Fruit fly (Drosophila melanogaster) S2 (cell line): ENCODE results near the gene Nct.
A peak's percentile ranks its signal among the peaks of the same experiment; 100 is the strongest.

Experiments used
- CG8478 ChIP-seq: fragments of >200 bp; optimal IDR thresholded peaks from 2 replicates; lab custom pipeline; 2018
- CTCF ChIP-seq, 2 experiments: fragments of >200 bp; optimal IDR thresholded peaks; 2 replicates each; lab custom pipeline; 2018

The Nct gene

DNA sequence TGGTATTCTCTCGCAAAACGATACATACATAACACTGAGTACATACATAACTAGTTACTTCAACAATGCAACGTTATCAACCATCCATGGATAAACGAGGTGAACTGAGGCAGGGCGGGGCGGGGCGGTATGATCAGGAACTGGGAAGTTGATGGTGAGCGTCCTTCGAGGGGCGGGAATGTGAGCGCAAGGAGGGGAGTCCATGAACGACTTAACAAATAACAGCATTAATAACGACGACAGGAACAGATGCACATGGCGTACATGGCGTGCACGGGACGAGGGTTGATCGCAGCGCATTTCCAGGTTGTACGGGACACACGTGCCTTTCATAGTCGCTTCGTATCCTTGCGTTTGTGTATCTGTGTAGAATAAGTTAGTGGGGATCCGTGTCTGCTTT lies 16.6 kb downstream of the Nct start:
- no peak for TF ChIP-seq CG8478
- TF ChIP-seq CTCF (optimal IDR thresholded peaks at IDR 0.05; lab: Kevin White, UChicago): no peak

- no peak for TF ChIP-seq CG8478
- TF ChIP-seq CTCF (optimal IDR thresholded peaks at IDR 0.05; lab: Kevin White, UChicago): peak in 1 of 2 experiments; percentile 24
Observed at dm6 chr3R:24870389-24871048, 19.1 kb downstream of the Nct start, which contains the start of gene CycB3. TSS of gene CycB3 (minus strand) at chr3R:24870816.

dm6 chr3R:24875939-24876842 lies 24.8 kb downstream of the Nct start, which contains the start of gene CG3744:
TSS of gene CG3744 (minus strand) at chr3R:24876654.
- TF ChIP-seq CTCF (optimal IDR thresholded peaks at IDR 0.05; lab: Kevin White, UChicago): no peak
- no peak for TF ChIP-seq CG8478

DNA sequence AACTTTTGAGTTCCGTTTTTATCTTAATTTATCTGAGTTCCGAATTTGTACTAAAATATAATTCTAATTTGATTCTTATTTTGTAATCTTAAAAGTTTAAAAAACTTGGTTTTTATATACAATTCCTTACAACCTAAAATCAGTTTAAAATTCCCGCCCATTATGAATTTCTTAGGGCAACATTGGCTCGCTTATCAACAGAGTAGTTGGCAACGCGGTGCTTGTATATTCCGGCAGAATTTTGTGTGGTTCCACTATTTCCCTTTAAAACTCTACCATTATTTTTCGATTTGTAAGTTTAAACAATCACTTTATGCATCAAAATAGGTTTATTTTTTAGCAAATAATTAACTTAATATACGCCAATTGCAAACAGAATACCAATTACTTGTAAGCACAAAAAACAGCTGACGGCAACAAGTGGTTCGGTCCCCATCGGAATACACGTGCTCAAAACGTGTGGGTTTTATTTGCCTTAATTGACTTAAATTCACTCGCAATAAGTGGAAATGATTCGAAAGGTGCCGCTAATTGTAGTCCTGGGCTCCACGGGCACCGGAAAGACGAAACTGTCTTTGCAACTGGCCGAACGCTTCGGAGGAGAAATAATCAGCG lies 25.5 kb downstream of the Nct start, which contains the start of the genes CG11089 and CG31381:
Gene CG11089 (plus strand): TSS at position 203 of the 615 bp plus-strand sequence.
Gene CG31381 (plus strand): TSS at position 203 of the 615 bp plus-strand sequence.
- TF ChIP-seq CTCF (optimal IDR thresholded peaks at IDR 0.05; lab: Kevin White, UChicago) (no peak), CG8478 (no peak)

DNA sequence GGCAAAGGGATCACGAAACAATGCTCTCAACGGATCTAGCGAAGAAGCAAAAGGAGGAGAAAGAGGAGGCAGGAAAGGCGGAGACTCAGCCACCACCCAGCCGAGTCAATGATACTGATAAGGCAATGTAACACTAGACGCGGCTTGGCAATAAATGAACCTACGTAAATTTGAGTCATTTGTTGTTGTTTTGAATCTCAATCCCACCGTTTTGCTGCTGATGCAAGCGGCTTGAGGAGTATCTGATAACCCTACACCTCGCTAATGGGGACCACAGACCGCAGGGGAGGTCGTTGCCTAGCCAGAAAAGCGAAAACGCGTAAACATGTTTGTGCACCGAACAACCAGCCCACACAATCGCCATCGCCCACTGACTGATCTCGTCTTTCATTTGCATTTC lies 27.3 kb downstream of the Nct start:
- TF ChIP-seq CTCF (optimal IDR thresholded peaks at IDR 0.05; lab: Kevin White, UChicago) (no peak), CG8478 (no peak)

DNA sequence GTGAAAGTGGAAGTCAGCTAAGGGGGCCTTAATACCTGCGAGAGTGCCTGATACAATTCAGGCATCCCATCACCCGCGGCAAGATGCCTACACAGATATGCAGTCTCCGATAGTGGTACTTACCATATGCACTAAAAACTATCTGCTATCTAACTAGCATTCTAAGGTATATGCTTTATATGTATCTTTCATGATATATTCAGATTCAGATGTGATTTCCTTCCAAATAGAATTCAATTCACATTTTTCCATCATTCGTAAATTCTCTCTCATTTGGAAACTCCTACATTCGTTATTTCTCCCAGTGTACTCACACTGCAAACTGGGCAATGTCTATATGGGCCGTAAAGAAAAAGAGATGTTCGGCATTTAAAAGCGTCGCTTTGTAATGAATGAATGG lies 35.1 kb downstream of the Nct start:
- TF ChIP-seq CG8478: no peak
- TF ChIP-seq CTCF (optimal IDR thresholded peaks at IDR 0.05; lab: Kevin White, UChicago): no peak

dm6 chr3R:24888418-24888817 lies 37.0 kb downstream of the Nct start:
- TF ChIP-seq CTCF (optimal IDR thresholded peaks at IDR 0.05; lab: Kevin White, UChicago): no peak
- TF ChIP-seq CG8478: no peak

- TF ChIP-seq CTCF (optimal IDR thresholded peaks at IDR 0.05; lab: Kevin White, UChicago) (no peak), CG8478 (no peak)
Observed at dm6 chr3R:24889303-24889892, 38.0 kb downstream of the Nct start.

dm6 chr3R:24890217-24890616 lies 38.8 kb downstream of the Nct start:
- no peak for TF ChIP-seq CTCF (optimal IDR thresholded peaks at IDR 0.05; lab: Kevin White, UChicago)

DNA sequence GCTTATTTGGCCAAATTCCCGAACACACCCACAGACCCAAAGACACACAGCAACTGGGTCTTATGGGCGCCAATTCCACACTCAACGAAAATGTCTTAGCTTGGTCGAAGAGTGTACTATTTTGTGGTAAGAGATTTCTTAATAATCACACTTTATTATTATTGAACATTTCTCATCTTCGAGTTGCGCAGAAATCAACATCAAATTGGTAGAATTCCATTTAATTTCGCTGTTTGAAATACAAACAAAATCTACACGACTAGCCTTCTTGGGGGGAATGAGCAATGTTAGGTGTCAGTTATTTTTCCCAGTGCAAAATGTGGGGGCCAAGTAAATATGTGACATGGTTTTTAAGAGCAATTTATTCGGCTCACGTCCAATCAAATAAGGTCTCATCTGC lies 39.5 kb downstream of the Nct start:
- no peak for TF ChIP-seq CG8478
- no peak for TF ChIP-seq CTCF (optimal IDR thresholded peaks at IDR 0.05; lab: Kevin White, UChicago)

- TF ChIP-seq CTCF (optimal IDR thresholded peaks at IDR 0.05; lab: Kevin White, UChicago) (no peak), CG8478 (no peak)
Observed at dm6 chr3R:24893320-24893955, 42.0 kb downstream of the Nct start.

dm6 chr3R:24894419-24895206 lies 43.2 kb downstream of the Nct start, which contains the start of the genes CG31121 and CG11069:
TSS of gene CG31121 (minus strand) at chr3R:24894605.
TSS of gene CG11069 (plus strand) at chr3R:24894742.
- TF ChIP-seq CG8478 (no peak), CTCF (optimal IDR thresholded peaks at IDR 0.05; lab: Kevin White, UChicago) (no peak)

- TF ChIP-seq CG8478: no peak
Observed at dm6 chr3R:24900816-24901215, 49.4 kb downstream of the Nct start, which contains the start of gene CG10845. TSS of gene CG10845 (plus strand) at chr3R:24901116.
